Fruit fly (Drosophila melanogaster) whole organism: ENCODE measurements around the gene CG7551.

Source experiments
- pan ChIP-seq: fragments of >200 bp; optimal IDR thresholded peaks from 2 replicates; lab custom pipeline; 2017
- usp ChIP-seq: fragments of >200 bp; optimal IDR thresholded peaks from 2 replicates; lab custom pipeline; 2017; ENCODE audit warnings: missing biosample characterization, missing genetic modification characterization, mixed read lengths

- TF ChIP-seq usp (no peak), pan (lab: Kevin White, UChicago) (no peak)
Measured at dm6 chr3L:11480304-11480703, 22.0 kb downstream of the CG7551 start.
